Fruit fly (Drosophila melanogaster) whole organism, pupa: Measurements from ENCODE around the gene Liprin-beta.

Source experiments
- CG15710 ChIP-seq: fragments of 200-800 bp; sonication (Bioruptor generic); optimal IDR thresholded peaks from 2 replicates; lab custom pipeline; 2018; ENCODE audit warnings: missing biosample characterization, mild to moderate bottlenecking, missing genetic modification characterization, moderate library complexity
- CG4496 ChIP-seq: fragments of 200-800 bp; sonication (Bioruptor generic); IDR thresholded peaks from 3 replicates; pipeline ENCODE4 v1.3.6; 2022; ENCODE audit warnings: missing biosample characterization, missing genetic modification characterization
- fd96Ca ChIP-seq: fragments of 200-800 bp; sonication (Bioruptor generic); IDR thresholded peaks from 3 replicates; pipeline ENCODE4 v1.3.6; 2022; ENCODE audit warnings: missing biosample characterization, missing genetic modification characterization
- rn ChIP-seq: fragments of 200-800 bp; sonication (Bioruptor generic); IDR thresholded peaks from 2 replicates; pipeline ENCODE4 v1.3.6; 2022; ENCODE audit warnings: missing biosample characterization, missing genetic modification characterization

DNA sequence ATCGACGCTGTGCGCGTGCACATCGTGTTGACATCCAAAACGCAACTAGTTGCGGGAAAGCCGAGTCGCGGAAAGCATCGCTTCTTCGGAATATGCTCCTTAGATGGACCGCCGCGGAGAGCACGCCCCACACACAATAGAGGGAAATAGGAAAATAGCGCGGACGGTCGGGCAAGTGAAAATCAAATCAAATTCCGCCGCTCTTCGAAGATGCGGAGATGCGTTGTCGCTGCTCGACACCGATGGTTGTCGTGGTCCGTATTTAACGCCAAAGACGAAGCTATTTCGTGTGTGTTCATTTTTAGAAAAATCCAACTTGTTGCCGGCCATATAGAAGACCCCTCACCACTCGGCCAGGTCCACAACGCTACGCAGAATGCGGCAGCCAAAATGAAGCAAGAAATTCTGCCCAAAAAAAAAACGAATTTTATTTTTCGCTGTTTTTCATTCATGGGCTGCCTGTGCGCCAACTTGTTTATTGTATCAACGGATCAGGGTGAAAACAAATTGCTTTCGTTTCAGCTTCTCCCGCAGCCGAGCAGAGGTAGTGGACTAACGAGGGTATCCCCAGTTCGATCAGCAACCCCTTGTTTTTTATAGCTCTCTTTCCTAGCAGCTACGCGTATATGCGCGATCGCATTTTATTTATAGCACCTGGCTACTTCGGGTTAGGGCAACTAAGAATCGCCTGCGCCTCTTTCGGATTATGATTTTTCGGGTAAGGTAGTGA, 6.7 kb downstream of the Liprin-beta start, which contains the start of gene CG10710:
- TF ChIP-seq CG15710 (tag; lab: Kevin White, UChicago): no peak
- TF ChIP-seq fd96Ca (GFP tag; lab: Robert Waterston, UW): 0 out of 3 replicates have a peak, but pooled peaks have one; percentile 34
- TF ChIP-seq CG4496 (GFP tag; lab: Robert Waterston, UW): no peak
- no peak for TF ChIP-seq rn (GFP tag; lab: Robert Waterston, UW)
